Fruit fly (Drosophila melanogaster): ENCODE results near the gene CG13295.

CG13295 gene

dm6 chr3L:6074975-6075692 lies at the start of gene CG13295, which contains the start of gene CG6610:
TSS of gene CG13295 (minus strand) at chr3L:6075245.
TSS of gene CG6610 (plus strand) at chr3L:6075536.
- TF ChIP-seq CG8478 (optimal IDR thresholded peaks at IDR 0.05) (no peak), CTCF (optimal IDR thresholded peaks at IDR 0.05) (no peak)

dm6 chr3L:6116881-6117280 lies 41.8 kb upstream of the CG13295 start:
- TF ChIP-seq CG8478 (optimal IDR thresholded peaks at IDR 0.05): no peak
- no peak for TF ChIP-seq CTCF (optimal IDR thresholded peaks at IDR 0.05)

dm6 chr3L:6115505-6115904 lies 40.5 kb upstream of the CG13295 start:
- TF ChIP-seq CTCF (optimal IDR thresholded peaks at IDR 0.05): no peak
- no peak for TF ChIP-seq CG8478 (optimal IDR thresholded peaks at IDR 0.05)

dm6 chr3L:6111458-6111857 lies 36.4 kb upstream of the CG13295 start:
- no peak for TF ChIP-seq CTCF (optimal IDR thresholded peaks at IDR 0.05)
- TF ChIP-seq CG8478 (optimal IDR thresholded peaks at IDR 0.05): no peak

dm6 chr3L:6110673-6111449 lies 35.8 kb upstream of the CG13295 start:
- no peak for TF ChIP-seq CTCF (optimal IDR thresholded peaks at IDR 0.05)
- no peak for TF ChIP-seq CG8478 (optimal IDR thresholded peaks at IDR 0.05)

- TF ChIP-seq CG8478 (optimal IDR thresholded peaks at IDR 0.05): no peak
- TF ChIP-seq CTCF (optimal IDR thresholded peaks at IDR 0.05): no peak
These were observed 33.4 kb upstream of the CG13295 start for dm6 chr3L:6108264-6109060.

dm6 chr3L:6106717-6107116 lies 31.7 kb upstream of the CG13295 start:
- TF ChIP-seq CTCF (optimal IDR thresholded peaks at IDR 0.05) (no peak), CG8478 (optimal IDR thresholded peaks at IDR 0.05) (no peak)

dm6 chr3L:6105435-6105834 lies 30.4 kb upstream of the CG13295 start:
- TF ChIP-seq CTCF (optimal IDR thresholded peaks at IDR 0.05) (no peak), CG8478 (optimal IDR thresholded peaks at IDR 0.05) (no peak)

dm6 chr3L:6104551-6104950 lies 29.5 kb upstream of the CG13295 start:
- TF ChIP-seq CG8478 (optimal IDR thresholded peaks at IDR 0.05) (no peak), CTCF (optimal IDR thresholded peaks at IDR 0.05) (no peak)

- TF ChIP-seq CG8478 (optimal IDR thresholded peaks at IDR 0.05) (no peak), CTCF (optimal IDR thresholded peaks at IDR 0.05) (peak; percentile 89 to 95)
These were observed 28.6 kb upstream of the CG13295 start for dm6 chr3L:6103658-6104057.

dm6 chr3L:6097270-6097669 lies 22.2 kb upstream of the CG13295 start, which contains the start of gene Ets65A:
TSS of gene Ets65A (plus strand) at chr3L:6097617.
- TF ChIP-seq CG8478 (optimal IDR thresholded peaks at IDR 0.05) (no peak), CTCF (optimal IDR thresholded peaks at IDR 0.05) (no peak)

dm6 chr3L:6094697-6095096 lies 19.7 kb upstream of the CG13295 start, which contains the start of the genes CG10467 and loj:
TSS of gene CG10467 (minus strand) at chr3L:6094747.
TSS of gene loj (plus strand) at chr3L:6094987.
- no peak for TF ChIP-seq CTCF (optimal IDR thresholded peaks at IDR 0.05)
- TF ChIP-seq CG8478 (optimal IDR thresholded peaks at IDR 0.05): no peak

dm6 chr3L:6093213-6093612 lies 18.2 kb upstream of the CG13295 start, which contains the start of gene CG10469:
TSS of gene CG10469 (minus strand) at chr3L:6093313.
- no peak for TF ChIP-seq CTCF (optimal IDR thresholded peaks at IDR 0.05)
- TF ChIP-seq CG8478 (optimal IDR thresholded peaks at IDR 0.05): no peak

dm6 chr3L:6085988-6086387 lies 10.9 kb upstream of the CG13295 start:
- TF ChIP-seq CTCF (optimal IDR thresholded peaks at IDR 0.05) (no peak), CG8478 (optimal IDR thresholded peaks at IDR 0.05) (no peak)

dm6 chr3L:6085157-6085556 lies 10.1 kb upstream of the CG13295 start:
- no peak for TF ChIP-seq CTCF (optimal IDR thresholded peaks at IDR 0.05)
- no peak for TF ChIP-seq CG8478 (optimal IDR thresholded peaks at IDR 0.05)
